Fruit fly (Drosophila melanogaster) whole organism, embryonic: ENCODE results near the gene dpr18.

ENCODE experiments used
- Asciz ChIP-seq: fragments of 200-800 bp; sonication (Bioruptor generic); optimal IDR thresholded peaks from 2 replicates; lab custom pipeline; 2017; ENCODE audit warnings: missing biosample characterization, mild to moderate bottlenecking, missing genetic modification characterization, missing genetic modification reagents
- CG11560 ChIP-seq: fragments of 200-800 bp; sonication (Bioruptor generic); IDR thresholded peaks from 3 replicates; pipeline ENCODE4 v1.3.6; 2022; ENCODE audit warnings: missing biosample characterization, missing genetic modification characterization
- CG12104 ChIP-seq: fragments of 200-800 bp; sonication (Bioruptor generic); optimal IDR thresholded peaks from 3 replicates; lab custom pipeline; 2016; ENCODE audit warnings: missing biosample characterization, missing genetic modification characterization
- CG12155 ChIP-seq: fragments of 200-800 bp; sonication (Bioruptor generic); optimal IDR thresholded peaks from 3 replicates; lab custom pipeline; 2016; ENCODE audit warnings: missing biosample characterization, missing genetic modification characterization
- CG1233 ChIP-seq: fragments of 200-800 bp; sonication (Bioruptor generic); optimal IDR thresholded peaks from 4 replicates; lab custom pipeline; 2018; ENCODE audit warnings: missing biosample characterization, mild to moderate bottlenecking, missing genetic modification characterization
- CG14441 ChIP-seq: fragments of 200-800 bp; sonication (Bioruptor generic); IDR thresholded peaks from 2 replicates; pipeline ENCODE4 v1.3.6; 2022; ENCODE audit warnings: missing biosample characterization, missing genetic modification characterization
- CG14860 ChIP-seq: fragments of 200-800 bp; sonication (Bioruptor generic); IDR thresholded peaks from 3 replicates; pipeline ENCODE4 v1.3.6; 2022; ENCODE audit warnings: missing biosample characterization, missing genetic modification characterization; ENCODE audit not compliant: partially characterized antibody
- CG14965 ChIP-seq: fragments of 200-800 bp; sonication (Bioruptor generic); optimal IDR thresholded peaks from 2 replicates; lab custom pipeline; 2016; ENCODE audit warnings: missing biosample characterization, missing genetic modification characterization, borderline replicate concordance
- CG1647 ChIP-seq: fragments of 200-800 bp; sonication (Bioruptor generic); optimal IDR thresholded peaks from 3 replicates; lab custom pipeline; 2016; ENCODE audit warnings: missing biosample characterization, missing genetic modification characterization
- CG17829 ChIP-seq: fragments of 200-800 bp; optimal IDR thresholded peaks from 2 replicates; lab custom pipeline; 2019; ENCODE audit warnings: missing biosample characterization, mild to moderate bottlenecking, missing genetic modification characterization, moderate library complexity
- CG1792 ChIP-seq: fragments of 200-800 bp; sonication (Bioruptor generic); optimal IDR thresholded peaks from 2 replicates; lab custom pipeline; 2016; ENCODE audit warnings: missing biosample characterization, missing genetic modification characterization
- CG18476 ChIP-seq: fragments of 200-800 bp; sonication (Bioruptor generic); optimal IDR thresholded peaks from 2 replicates; lab custom pipeline; 2016; ENCODE audit warnings: missing biosample characterization, mild to moderate bottlenecking, missing genetic modification characterization
- CG3065 ChIP-seq: fragments of 200-800 bp; sonication (Bioruptor generic); optimal IDR thresholded peaks from 2 replicates; lab custom pipeline; 2016; ENCODE audit warnings: missing biosample characterization, missing genetic modification characterization
- CG6272 ChIP-seq: fragments of 200-800 bp; sonication (Bioruptor generic); IDR thresholded peaks from 2 replicates; pipeline ENCODE4 v1.3.6; 2022; ENCODE audit warnings: missing biosample characterization, missing genetic modification characterization
- CG7357 ChIP-seq: fragments of 200-800 bp; sonication (Bioruptor generic); IDR thresholded peaks from 3 replicates; pipeline ENCODE4 v1.3.6; 2022; ENCODE audit warnings: missing biosample characterization, missing genetic modification characterization
- CG9609 ChIP-seq: fragments of 200-800 bp; sonication (Bioruptor generic); optimal IDR thresholded peaks from 3 replicates; lab custom pipeline; 2016; ENCODE audit warnings: missing biosample characterization, missing genetic modification characterization
- CG9876 ChIP-seq: fragments of 200-800 bp; sonication (Bioruptor generic); optimal IDR thresholded peaks from 2 replicates; lab custom pipeline; 2016; ENCODE audit warnings: missing biosample characterization, missing genetic modification characterization
- Chrac-16 ChIP-seq: fragments of 200-800 bp; sonication (Bioruptor generic); optimal IDR thresholded peaks from 3 replicates; lab custom pipeline; 2016; ENCODE audit warnings: missing biosample characterization, missing genetic modification characterization
- Dek ChIP-seq: fragments of 200-800 bp; sonication (Bioruptor generic); optimal IDR thresholded peaks from 3 replicates; lab custom pipeline; 2019; ENCODE audit warnings: missing biosample characterization, mild to moderate bottlenecking, missing genetic modification characterization, moderate library complexity
- Dip3 ChIP-seq: fragments of 200-800 bp; sonication (Bioruptor generic); optimal IDR thresholded peaks from 3 replicates; lab custom pipeline; 2016; ENCODE audit warnings: missing biosample characterization, missing genetic modification characterization
- Doc2 ChIP-seq: fragments of 200-800 bp; sonication (Bioruptor generic); IDR thresholded peaks from 2 replicates; pipeline ENCODE4 v1.3.6; 2022; ENCODE audit warnings: missing biosample characterization, missing genetic modification characterization
- GATAe ChIP-seq: fragments of 200-800 bp; sonication (Bioruptor generic); conservative IDR thresholded peaks from 2 replicates; pipeline ENCODE4 v1.3.6; 2022; ENCODE audit warnings: missing biosample characterization, missing genetic modification characterization
- HLH3B ChIP-seq: fragments of 200-800 bp; sonication (Bioruptor generic); IDR thresholded peaks from 2 replicates; pipeline ENCODE4 v1.3.6; 2022; ENCODE audit warnings: missing biosample characterization, missing genetic modification characterization
- Lhr ChIP-seq: fragments of 200-800 bp; sonication (Bioruptor generic); optimal IDR thresholded peaks from 3 replicates; lab custom pipeline; 2017; ENCODE audit warnings: mild to moderate bottlenecking, missing biosample characterization, missing genetic modification reagents, missing genetic modification characterization
- Myb ChIP-seq: fragments of 200-800 bp; sonication (Bioruptor generic); optimal IDR thresholded peaks from 2 replicates; lab custom pipeline; 2016; ENCODE audit warnings: missing biosample characterization, missing genetic modification characterization
- Neu2 ChIP-seq: fragments of 200-800 bp; sonication (Bioruptor generic); optimal IDR thresholded peaks from 3 replicates; lab custom pipeline; 2016; ENCODE audit warnings: missing biosample characterization, missing genetic modification characterization, borderline replicate concordance
- Nf-YC ChIP-seq: fragments of 200-800 bp; optimal IDR thresholded peaks from 3 replicates; lab custom pipeline; 2019; ENCODE audit warnings: missing biosample characterization, mild to moderate bottlenecking, missing genetic modification characterization, moderate library complexity
- Poxn ChIP-seq: fragments of 200-800 bp; sonication (Bioruptor generic); IDR thresholded peaks from 2 replicates; pipeline ENCODE4 v1.3.6; 2022; ENCODE audit warnings: missing biosample characterization, missing genetic modification characterization
- Side ChIP-seq: fragments of 200-800 bp; sonication (Bioruptor generic); optimal IDR thresholded peaks from 2 replicates; lab custom pipeline; 2016; ENCODE audit warnings: missing biosample characterization, missing genetic modification characterization
- Usf ChIP-seq: fragments of 200-800 bp; sonication (Bioruptor generic); optimal IDR thresholded peaks from 2 replicates; lab custom pipeline; 2017; ENCODE audit warnings: missing genotype, missing biosample characterization, missing genetic modification characterization
- Xrp1 ChIP-seq: fragments of 200-800 bp; sonication (Bioruptor generic); IDR thresholded peaks from 2 replicates; pipeline ENCODE4 v1.3.6; 2022; ENCODE audit warnings: missing biosample characterization, missing genetic modification characterization
- bbx ChIP-seq: fragments of 200-800 bp; sonication (Bioruptor generic); IDR thresholded peaks from 2 replicates; pipeline ENCODE4 v1.3.6; 2022; ENCODE audit warnings: missing biosample characterization, missing genetic modification characterization; ENCODE audit not compliant: partially characterized antibody
- chm ChIP-seq: fragments of 200-800 bp; sonication (Bioruptor generic); IDR thresholded peaks from 2 replicates; pipeline ENCODE4 v1.3.6; 2022; ENCODE audit warnings: missing biosample characterization, missing genetic modification characterization
- fd102C ChIP-seq: fragments of 200-800 bp; sonication (Bioruptor generic); optimal IDR thresholded peaks from 2 replicates; lab custom pipeline; 2018; ENCODE audit warnings: missing biosample characterization, mild to moderate bottlenecking, missing genetic modification characterization, moderate library complexity
- kni ChIP-seq: fragments of 200-800 bp; sonication (Bioruptor generic); optimal IDR thresholded peaks from 3 replicates; lab custom pipeline; 2017; ENCODE audit warnings: mild to moderate bottlenecking, missing biosample characterization, missing genetic modification reagents, missing genetic modification characterization
- nerfin-2 ChIP-seq: fragments of 200-800 bp; sonication (Bioruptor generic); IDR thresholded peaks from 2 replicates; pipeline ENCODE4 v1.3.6; 2022; ENCODE audit warnings: missing biosample characterization, missing genetic modification characterization; ENCODE audit not compliant: partially characterized antibody
- nom ChIP-seq: fragments of 200-800 bp; sonication (Bioruptor generic); optimal IDR thresholded peaks from 2 replicates; lab custom pipeline; 2017; ENCODE audit warnings: missing biosample characterization, missing genetic modification characterization, mild to moderate bottlenecking, moderate library complexity, missing genetic modification reagents
- oc ChIP-seq: fragments of 200-800 bp; sonication (Bioruptor generic); optimal IDR thresholded peaks from 2 replicates; lab custom pipeline; 2018; ENCODE audit warnings: missing biosample characterization, mild to moderate bottlenecking, missing genetic modification characterization, moderate library complexity
- odd ChIP-seq: fragments of 200-800 bp; sonication (Bioruptor generic); optimal IDR thresholded peaks from 2 replicates; lab custom pipeline; 2017; ENCODE audit warnings: missing biosample characterization, mild to moderate bottlenecking, missing genetic modification characterization
- prd ChIP-seq, 3 experiments: fragments of >200 bp in 2 of 3; fragments of 200-800 bp in 1 of 3; sonication (Bioruptor generic) in 1 of 3; optimal IDR thresholded peaks in 2 of 3; IDR thresholded peaks in 1 of 3; 2 replicates in 2 of 3; 3 replicates in 1 of 3; pipeline versions ENCODE4 v1.3.6 to Lab custom; 2017 to 2022; ENCODE audit warnings: missing biosample characterization in 1 of 3, missing genetic modification characterization in 1 of 3
- pros ChIP-seq: fragments of 200-800 bp; sonication (Bioruptor generic); optimal IDR thresholded peaks from 3 replicates; lab custom pipeline; 2019; ENCODE audit warnings: missing biosample characterization, mild to moderate bottlenecking, missing genetic modification characterization, moderate library complexity
- pum ChIP-seq: fragments of 200-800 bp; sonication (Bioruptor generic); optimal IDR thresholded peaks from 2 replicates; lab custom pipeline; 2016; ENCODE audit warnings: missing biosample characterization, missing genetic modification characterization
- stc ChIP-seq: fragments of 200-800 bp; sonication (Bioruptor generic); IDR thresholded peaks from 2 replicates; pipeline ENCODE4 v1.3.6; 2022; ENCODE audit warnings: missing biosample characterization, missing genetic modification characterization
- tap ChIP-seq: fragments of 200-800 bp; optimal IDR thresholded peaks from 3 replicates; lab custom pipeline; 2019; ENCODE audit warnings: missing biosample characterization, mild to moderate bottlenecking, missing genetic modification characterization, moderate library complexity
- tgo ChIP-seq: fragments of 200-800 bp; sonication (Bioruptor generic); IDR thresholded peaks from 3 replicates; pipeline ENCODE4 v1.3.6; 2022; ENCODE audit warnings: missing biosample characterization, missing genetic modification characterization
- wdn ChIP-seq: fragments of 200-800 bp; sonication (Bioruptor generic); IDR thresholded peaks from 2 replicates; pipeline ENCODE4 v1.3.6; 2022; ENCODE audit warnings: missing biosample characterization, missing genetic modification characterization
- yki ChIP-seq: fragments of >200 bp; optimal IDR thresholded peaks from 3 replicates; lab custom pipeline; 2018
- zen2 ChIP-seq: fragments of 200-800 bp; sonication (Bioruptor generic); IDR thresholded peaks from 3 replicates; pipeline ENCODE4 v1.3.6; 2022; ENCODE audit warnings: missing biosample characterization, missing genetic modification characterization; ENCODE audit not compliant: partially characterized antibody

Gene dpr18

dm6 chrX:16090179-16091144 lies 26.9 kb downstream of the dpr18 start (continued):
- TF ChIP-seq CG1233 (peak; percentile 90), tgo (GFP tag; lab: Robert Waterston, UW) (peak; percentile 92), Chrac-16 (peak; percentile 85), CG1792 (peak; percentile 85), fd102C (no peak), Doc2 (GFP tag; lab: Robert Waterston, UW) (no peak; the same call in 1 of the 2 replicates), Neu2 (no peak), pum (GFP tag; lab: Kevin White, UChicago) (peak; percentile 82), yki (lab: Kevin White, UChicago) (no peak), Dek (peak; percentile 89), CG14441 (GFP tag; lab: Robert Waterston, UW) (peak; percentile 94), Myb (GFP tag; lab: Kevin White, UChicago) (peak; percentile 68), Dip3 (GFP tag; lab: Kevin White, UChicago) (peak; percentile 92), wdn (GFP tag; lab: Robert Waterston, UW) (peak; percentile 90), CG6272 (GFP tag; lab: Robert Waterston, UW) (peak; percentile 68), CG9609 (GFP tag; lab: Kevin White, UChicago) (peak; percentile 86), Usf (GFP tag; lab: Kevin White, UChicago) (peak; percentile 73), nom (GFP tag; lab: Kevin White, UChicago) (no peak), Side (peak; percentile 82), CG17829 (tag; lab: Kevin White, UChicago) (peak; percentile 77), CG18476 (GFP tag; lab: Kevin White, UChicago) (peak; percentile 70), GATAe (GFP tag; lab: Robert Waterston, UW) (0 out of 2 replicates have a peak, but pooled peaks have one; percentile 24), Lhr (GFP tag; lab: Kevin White, UChicago) (peak; percentile 35), oc (tag; lab: Kevin White, UChicago) (peak; percentile 77), CG1647 (GFP tag; lab: Kevin White, UChicago) (peak; percentile 90), CG12155 (GFP tag; lab: Kevin White, UChicago) (peak; percentile 88), nerfin-2 (GFP tag; lab: Robert Waterston, UW) (no peak), Poxn (GFP tag; lab: Robert Waterston, UW) (peak; percentile 80), Asciz (GFP tag; lab: Kevin White, UChicago) (peak; percentile 74), CG14965 (GFP tag; lab: Kevin White, UChicago) (peak; percentile 33), chm (GFP tag; lab: Robert Waterston, UW) (peak; percentile 91), Nf-YC (tag; lab: Kevin White, UChicago) (peak; percentile 81), prd (optimal IDR thresholded peaks at IDR 0.05; lab: Kevin White, UChicago) (no peak), prd (GFP tag; IDR thresholded peaks at IDR 0.05; lab: Robert Waterston, UW) (peak; percentile 88), CG3065 (GFP tag; lab: Kevin White, UChicago) (peak; percentile 62), CG12104 (peak; percentile 75), pros (no peak), CG14860 (no peak), zen2 (GFP tag; lab: Robert Waterston, UW) (no peak), bbx (GFP tag; lab: Robert Waterston, UW) (no peak), stc (GFP tag; lab: Robert Waterston, UW) (peak; percentile 84), kni (GFP tag; lab: Kevin White, UChicago) (peak; percentile 8), odd (peak; percentile 88), Xrp1 (GFP tag; lab: Robert Waterston, UW) (peak; percentile 83), CG7357 (GFP tag; lab: Robert Waterston, UW) (peak; percentile 75), HLH3B (GFP tag; lab: Robert Waterston, UW) (peak; percentile 85), CG9876 (peak; percentile 67), CG11560 (tag; lab: Robert Waterston, UW) (peak; percentile 71), tap (tag; lab: Kevin White, UChicago) (peak; percentile 92)
